Fruit fly (Drosophila melanogaster): Measurements from ENCODE around the gene Sec61alpha.

dm6 chr2L:6465497-6465896, 14.9 kb downstream of the Sec61alpha start, which contains the start of gene Rchy1:
- TF ChIP-seq CG3919 (GFP tag; optimal IDR thresholded peaks at IDR 0.05), result peak; percentile 12
- TF ChIP-seq cyc (GFP tag; optimal IDR thresholded peaks at IDR 0.05), result no peak
- no peak for TF ChIP-seq CG4318 (GFP tag; optimal IDR thresholded peaks at IDR 0.05)
- TF ChIP-seq fd85E (GFP tag; optimal IDR thresholded peaks at IDR 0.05), result no peak
- peak; percentile 67 for TF ChIP-seq eg (GFP tag; IDR thresholded peaks at IDR 0.05)
- no peak for TF ChIP-seq OdsH (GFP tag; optimal IDR thresholded peaks at IDR 0.05)
- TF ChIP-seq CG7368 (GFP tag; optimal IDR thresholded peaks at IDR 0.05), result no peak
- peak; percentile 36 for TF ChIP-seq Sox102F (GFP tag; optimal IDR thresholded peaks at IDR 0.05)
- no peak for TF ChIP-seq Ets96B (tag; optimal IDR thresholded peaks at IDR 0.05)
- no peak for TF ChIP-seq Sox15 (GFP tag; optimal IDR thresholded peaks at IDR 0.05)
- TF ChIP-seq achi (GFP tag; optimal IDR thresholded peaks at IDR 0.05), result no peak
- TF ChIP-seq Smox (GFP tag; optimal IDR thresholded peaks at IDR 0.05), result no peak
- TF ChIP-seq CG16779 (tag; optimal IDR thresholded peaks at IDR 0.05), result peak; percentile 34
- TF ChIP-seq CG11294 (GFP tag; IDR thresholded peaks at IDR 0.05), result no peak; the same call in 1 of the 2 replicates
